Fruit fly (Drosophila melanogaster): ENCODE results near the gene CG5421.

Gene CG5421

dm6 chr2L:12457201-12457600 is 9.3 kb upstream of the CG5421 start (continued):
- TF ChIP-seq lab (GFP tag; optimal IDR thresholded peaks at IDR 0.05) (peak; percentile 22), Hr78 (GFP tag; optimal IDR thresholded peaks at IDR 0.05) (no peak), ci (GFP tag; IDR thresholded peaks at IDR 0.05) (peak; percentile 13; the same call in 1 of the 3 replicates), CG14441 (GFP tag; IDR thresholded peaks at IDR 0.05) (no peak), Sox102F (GFP tag; optimal IDR thresholded peaks at IDR 0.05) (no peak), Dip3 (GFP tag; optimal IDR thresholded peaks at IDR 0.05) (no peak), NC2α (GFP tag; optimal IDR thresholded peaks at IDR 0.05) (no peak), dati (GFP tag; IDR thresholded peaks at IDR 0.05) (no peak), Tbp (GFP tag; optimal IDR thresholded peaks at IDR 0.05) (no peak), dm (GFP tag; optimal IDR thresholded peaks at IDR 0.05) (no peak), corto (GFP tag; optimal IDR thresholded peaks at IDR 0.05) (no peak), tup (GFP tag; optimal IDR thresholded peaks at IDR 0.05) (no peak), Atf-2 (GFP tag; optimal IDR thresholded peaks at IDR 0.05) (no peak), CG6272 (GFP tag; IDR thresholded peaks at IDR 0.05) (no peak), CG10543 (GFP tag; optimal IDR thresholded peaks at IDR 0.05) (no peak), CG12236 (GFP tag; optimal IDR thresholded peaks at IDR 0.05) (no peak), Doc3 (GFP tag; IDR thresholded peaks at IDR 0.05; ENCODE audit: partially characterized antibody) (no peak), HmgD (GFP tag; optimal IDR thresholded peaks at IDR 0.05) (no peak), ac (GFP tag; optimal IDR thresholded peaks at IDR 0.05) (no peak), CG13296 (GFP tag; optimal IDR thresholded peaks at IDR 0.05) (peak; percentile 10), disco-r (GFP tag; optimal IDR thresholded peaks at IDR 0.05) (no peak), CkIIα-i1 (GFP tag; IDR thresholded peaks at IDR 0.05) (no peak), br (optimal IDR thresholded peaks at IDR 0.05) (no peak), CG10979 (tag; optimal IDR thresholded peaks at IDR 0.05) (no peak), NC2β (GFP tag; optimal IDR thresholded peaks at IDR 0.05) (no peak), cas (GFP tag; IDR thresholded peaks at IDR 0.05) (no peak), CrebB (tag; optimal IDR thresholded peaks at IDR 0.05) (peak; percentile 17), lov (optimal IDR thresholded peaks at IDR 0.05) (no peak), lov (GFP tag; IDR thresholded peaks at IDR 0.05) (no peak), onecut (GFP tag; IDR thresholded peaks at IDR 0.05) (peak; percentile 14; the same call in 1 of the 2 replicates), fd64A (GFP tag; optimal IDR thresholded peaks at IDR 0.05) (peak; percentile 59), Hand (GFP tag; optimal IDR thresholded peaks at IDR 0.05) (no peak), CG33557 (GFP tag; optimal IDR thresholded peaks at IDR 0.05) (peak; percentile 42), CG10274 (GFP tag; optimal IDR thresholded peaks at IDR 0.05) (no peak), tap (tag; optimal IDR thresholded peaks at IDR 0.05) (no peak), fu2 (GFP tag; optimal IDR thresholded peaks at IDR 0.05) (no peak), CG13894 (tag; optimal IDR thresholded peaks at IDR 0.05) (no peak), CG4707 (GFP tag; optimal IDR thresholded peaks at IDR 0.05) (peak; percentile 1), chm (GFP tag; IDR thresholded peaks at IDR 0.05) (peak; percentile 42; the same call in 1 of the 2 replicates), CG9609 (GFP tag; optimal IDR thresholded peaks at IDR 0.05) (no peak), CG3726 (GFP tag; IDR thresholded peaks at IDR 0.05) (no peak), dysf (GFP tag; IDR thresholded peaks at IDR 0.05) (no peak), chn (GFP tag; optimal IDR thresholded peaks at IDR 0.05) (no peak), cad (GFP tag; optimal IDR thresholded peaks at IDR 0.05) (no peak), Hmr (GFP tag; optimal IDR thresholded peaks at IDR 0.05) (peak; percentile 20), eyg (GFP tag; optimal IDR thresholded peaks at IDR 0.05) (no peak), CG17802 (tag; optimal IDR thresholded peaks at IDR 0.05) (no peak), sens (GFP tag) (no peak), CG2875 (GFP tag; optimal IDR thresholded peaks at IDR 0.05) (no peak), Optix (GFP tag; IDR thresholded peaks at IDR 0.05) (no peak), CG15601 (tag; optimal IDR thresholded peaks at IDR 0.05) (peak; percentile 2), CG2120 (GFP tag; optimal IDR thresholded peaks at IDR 0.05) (no peak), CG14667 (GFP tag; IDR thresholded peaks at IDR 0.05) (no peak)

Data from whole organism, embryonic.